Fruit fly (Drosophila melanogaster) whole organism, embryonic: ENCODE results near the gene CG6749.

Experiments used
- Atf3 ChIP-seq: fragments of 200-800 bp; sonication (Bioruptor generic); optimal IDR thresholded peaks from 3 replicates; lab custom pipeline; 2016; ENCODE audit warnings: missing biosample characterization, missing genetic modification characterization
- Bdp1 ChIP-seq: fragments of 200-800 bp; sonication (Bioruptor generic); optimal IDR thresholded peaks from 3 replicates; lab custom pipeline; 2016; ENCODE audit warnings: missing biosample characterization, missing genetic modification characterization
- CG10209 ChIP-seq: fragments of 200-800 bp; sonication (Bioruptor generic); optimal IDR thresholded peaks from 3 replicates; lab custom pipeline; 2017; ENCODE audit warnings: missing biosample characterization, mild to moderate bottlenecking, missing genetic modification characterization, missing genetic modification reagents
- CG10274 ChIP-seq: fragments of 200-800 bp; sonication (Bioruptor generic); optimal IDR thresholded peaks from 3 replicates; lab custom pipeline; 2017; ENCODE audit warnings: missing biosample characterization, mild to moderate bottlenecking, missing genetic modification characterization
- CG11456 ChIP-seq: fragments of 200-800 bp; sonication (Bioruptor generic); IDR thresholded peaks from 3 replicates; pipeline ENCODE4 v1.3.6; 2022; ENCODE audit warnings: missing biosample characterization, missing genetic modification characterization
- CG12391 ChIP-seq: fragments of 200-800 bp; sonication (Bioruptor generic); optimal IDR thresholded peaks from 3 replicates; lab custom pipeline; 2018; ENCODE audit warnings: missing biosample characterization, mild to moderate bottlenecking, missing genetic modification characterization, moderate library complexity
- CG13287 ChIP-seq: fragments of 200-800 bp; sonication (Bioruptor generic); IDR thresholded peaks from 2 replicates; pipeline ENCODE4 v1.3.6; 2022; ENCODE audit warnings: missing biosample characterization, missing genetic modification characterization; ENCODE audit not compliant: partially characterized antibody
- CG13424 ChIP-seq: fragments of 200-800 bp; sonication (Bioruptor generic); optimal IDR thresholded peaks from 2 replicates; lab custom pipeline; 2019; ENCODE audit warnings: missing biosample characterization, mild to moderate bottlenecking, missing genetic modification characterization, moderate library complexity
- CG14014 ChIP-seq: fragments of 200-800 bp; sonication (Bioruptor generic); IDR thresholded peaks from 2 replicates; pipeline ENCODE4 v1.3.6; 2022; ENCODE audit warnings: missing biosample characterization, missing genetic modification characterization
- CG1602 ChIP-seq: fragments of 200-800 bp; sonication (Bioruptor generic); optimal IDR thresholded peaks from 3 replicates; lab custom pipeline; 2016; ENCODE audit warnings: missing biosample characterization, missing genetic modification characterization
- CG17361 ChIP-seq: fragments of 200-800 bp; sonication (Bioruptor generic); IDR thresholded peaks from 3 replicates; pipeline ENCODE4 v1.3.6; 2022; ENCODE audit warnings: missing biosample characterization, missing genetic modification characterization
- CG17912 ChIP-seq: fragments of 200-800 bp; sonication (Bioruptor generic); optimal IDR thresholded peaks from 2 replicates; lab custom pipeline; 2018; ENCODE audit warnings: missing biosample characterization, mild to moderate bottlenecking, missing genetic modification characterization
- CG2116 ChIP-seq: fragments of 200-800 bp; sonication (Bioruptor generic); optimal IDR thresholded peaks from 3 replicates; lab custom pipeline; 2018; ENCODE audit warnings: missing biosample characterization, mild to moderate bottlenecking, missing genetic modification characterization
- CG33557 ChIP-seq: fragments of 200-800 bp; sonication (Bioruptor generic); optimal IDR thresholded peaks from 2 replicates; lab custom pipeline; 2019; ENCODE audit warnings: missing biosample characterization, mild to moderate bottlenecking, missing genetic modification characterization, moderate library complexity
- CG3726 ChIP-seq: fragments of 200-800 bp; sonication (Bioruptor generic); IDR thresholded peaks from 3 replicates; pipeline ENCODE4, ENCODE4 v1.3.6; 2022; ENCODE audit warnings: missing biosample characterization, missing genetic modification characterization
- CG3847 ChIP-seq: fragments of 200-800 bp; sonication (Bioruptor generic); IDR thresholded peaks from 2 replicates; pipeline ENCODE4 v1.3.6; 2022; ENCODE audit warnings: missing biosample characterization, missing genetic modification characterization
- CG3995 ChIP-seq: fragments of 200-800 bp; sonication (Bioruptor generic); optimal IDR thresholded peaks from 3 replicates; lab custom pipeline; 2016; ENCODE audit warnings: missing biosample characterization, missing genetic modification characterization
- CG4282 ChIP-seq: fragments of 200-800 bp; sonication (Bioruptor generic); optimal IDR thresholded peaks from 2 replicates; lab custom pipeline; 2016; ENCODE audit warnings: missing biosample characterization, missing genetic modification characterization
- CG4820 ChIP-seq: fragments of 200-800 bp; sonication (Bioruptor generic); optimal IDR thresholded peaks from 3 replicates; lab custom pipeline; 2016; ENCODE audit warnings: missing biosample characterization, missing genetic modification characterization
- CG7271 ChIP-seq: fragments of 200-800 bp; sonication (Bioruptor generic); optimal IDR thresholded peaks from 2 replicates; lab custom pipeline; 2018; ENCODE audit warnings: missing biosample characterization, mild to moderate bottlenecking, missing genetic modification characterization, moderate library complexity
- CG8281 ChIP-seq: fragments of 200-800 bp; sonication (Bioruptor generic); optimal IDR thresholded peaks from 2 replicates; lab custom pipeline; 2018; ENCODE audit warnings: missing biosample characterization, mild to moderate bottlenecking, missing genetic modification characterization, moderate library complexity
- CG8944 ChIP-seq: fragments of 200-800 bp; sonication (Bioruptor generic); optimal IDR thresholded peaks from 3 replicates; lab custom pipeline; 2016; ENCODE audit warnings: missing biosample characterization, missing genetic modification characterization
- CG9817 ChIP-seq: fragments of 200-800 bp; sonication (Bioruptor generic); optimal IDR thresholded peaks from 2 replicates; lab custom pipeline; 2018; ENCODE audit warnings: missing biosample characterization, mild to moderate bottlenecking, missing genetic modification characterization, moderate library complexity
- Chrac-16 ChIP-seq: fragments of 200-800 bp; sonication (Bioruptor generic); optimal IDR thresholded peaks from 3 replicates; lab custom pipeline; 2016; ENCODE audit warnings: missing biosample characterization, missing genetic modification characterization
- D19B ChIP-seq: fragments of 200-800 bp; sonication (Bioruptor generic); optimal IDR thresholded peaks from 2 replicates; lab custom pipeline; 2017; ENCODE audit warnings: missing biosample characterization, mild to moderate bottlenecking, missing genetic modification characterization
- E2f1 ChIP-seq: fragments of 200-800 bp; sonication (Bioruptor generic); IDR thresholded peaks from 2 replicates; pipeline ENCODE4 v1.3.6; 2022; ENCODE audit warnings: missing biosample characterization, missing genetic modification characterization
- Eip74EF ChIP-seq, 2 experiments: fragments of 200-800 bp in 1 of 2; fragments of >200 bp in 1 of 2; sonication (Bioruptor generic) in 1 of 2; optimal IDR thresholded peaks; 2 replicates each; lab custom pipeline; 2017 to 2019; ENCODE audit warnings: missing biosample characterization in 2 of 2, missing genetic modification characterization in 2 of 2, mild to moderate bottlenecking in 1 of 2, moderate library complexity in 1 of 2
- Fer1 ChIP-seq: fragments of 200-800 bp; sonication (Bioruptor generic); optimal IDR thresholded peaks from 2 replicates; lab custom pipeline; 2017; ENCODE audit warnings: missing biosample characterization, mild to moderate bottlenecking, missing genetic modification characterization
- Fer3 ChIP-seq: fragments of 200-800 bp; sonication (Bioruptor generic); optimal IDR thresholded peaks from 2 replicates; lab custom pipeline; 2018; ENCODE audit warnings: missing biosample characterization, mild to moderate bottlenecking, missing genetic modification characterization, moderate library complexity
- Hr51 ChIP-seq, 2 experiments: fragments of 200-800 bp; sonication (Bioruptor generic); optimal IDR thresholded peaks; 2 replicates in 1 of 2; 3 replicates in 1 of 2; lab custom pipeline; 2016 to 2018; ENCODE audit warnings: missing biosample characterization in 2 of 2, missing genetic modification characterization in 2 of 2, mild to moderate bottlenecking in 1 of 2, moderate library complexity in 1 of 2
- Hsf ChIP-seq: fragments of 200-800 bp; sonication (Bioruptor generic); optimal IDR thresholded peaks from 3 replicates; lab custom pipeline; 2016; ENCODE audit warnings: missing biosample characterization, missing genetic modification characterization
- NK7.1 ChIP-seq: fragments of 200-800 bp; sonication (Bioruptor generic); optimal IDR thresholded peaks from 3 replicates; lab custom pipeline; 2016; ENCODE audit warnings: missing biosample characterization, missing genetic modification characterization
- Oli ChIP-seq: fragments of 200-800 bp; sonication (Bioruptor generic); optimal IDR thresholded peaks from 2 replicates; lab custom pipeline; 2018; ENCODE audit warnings: missing biosample characterization, mild to moderate bottlenecking, missing genetic modification characterization, moderate library complexity
- Poxn ChIP-seq: fragments of 200-800 bp; sonication (Bioruptor generic); IDR thresholded peaks from 2 replicates; pipeline ENCODE4 v1.3.6; 2022; ENCODE audit warnings: missing biosample characterization, missing genetic modification characterization
- Rx ChIP-seq: fragments of 200-800 bp; sonication (Bioruptor generic); IDR thresholded peaks from 2 replicates; pipeline ENCODE4 v1.3.6; 2022; ENCODE audit warnings: missing biosample characterization, missing genetic modification characterization
- abd-A ChIP-seq: fragments of 200-800 bp; sonication (Bioruptor generic); optimal IDR thresholded peaks from 3 replicates; lab custom pipeline; 2019; ENCODE audit warnings: missing biosample characterization, mild to moderate bottlenecking, missing genetic modification characterization, moderate library complexity
- aop ChIP-seq: fragments of 200-800 bp; sonication (Bioruptor generic); IDR thresholded peaks from 2 replicates; pipeline ENCODE4 v1.3.6; 2022; ENCODE audit warnings: missing biosample characterization, missing genetic modification characterization
- az2 ChIP-seq: fragments of 200-800 bp; sonication (Bioruptor generic); optimal IDR thresholded peaks from 3 replicates; lab custom pipeline; 2016; ENCODE audit warnings: missing biosample characterization, missing genetic modification characterization
- corto ChIP-seq: fragments of 200-800 bp; sonication (Bioruptor generic); optimal IDR thresholded peaks from 2 replicates; lab custom pipeline; 2016; ENCODE audit warnings: missing biosample characterization, mild to moderate bottlenecking, missing genetic modification characterization, moderate library complexity
- dysf ChIP-seq: fragments of 200-800 bp; sonication (Bioruptor generic); IDR thresholded peaks from 3 replicates; pipeline ENCODE4 v1.3.6; 2022; ENCODE audit warnings: missing biosample characterization, missing genetic modification characterization
- ken ChIP-seq: fragments of 200-800 bp; sonication (Bioruptor generic); IDR thresholded peaks from 3 replicates; pipeline ENCODE4 v1.3.6; 2022; ENCODE audit warnings: missing biosample characterization, missing genetic modification characterization
- maf-S ChIP-seq: fragments of 200-800 bp; sonication (Bioruptor generic); optimal IDR thresholded peaks from 2 replicates; lab custom pipeline; 2016; ENCODE audit warnings: missing biosample characterization, missing genetic modification characterization
- peb ChIP-seq: fragments of 200-800 bp; sonication (Bioruptor generic); IDR thresholded peaks from 2 replicates; pipeline ENCODE4 v1.3.6; 2022; ENCODE audit warnings: missing biosample characterization, missing genetic modification characterization
- pnt ChIP-seq: fragments of 200-800 bp; sonication (Bioruptor generic); optimal IDR thresholded peaks from 3 replicates; lab custom pipeline; 2016; ENCODE audit warnings: missing biosample characterization, missing genetic modification characterization
- pum ChIP-seq: fragments of 200-800 bp; sonication (Bioruptor generic); optimal IDR thresholded peaks from 2 replicates; lab custom pipeline; 2016; ENCODE audit warnings: missing biosample characterization, missing genetic modification characterization
- repo ChIP-seq: fragments of 200-800 bp; sonication (Bioruptor generic); optimal IDR thresholded peaks from 2 replicates; lab custom pipeline; 2016; ENCODE audit warnings: missing biosample characterization, missing genetic modification characterization
- row ChIP-seq: fragments of 200-800 bp; sonication (Bioruptor generic); IDR thresholded peaks from 3 replicates; pipeline ENCODE4 v1.3.6; 2022; ENCODE audit warnings: missing biosample characterization, missing genetic modification characterization
- sug ChIP-seq: fragments of 200-800 bp; optimal IDR thresholded peaks from 2 replicates; lab custom pipeline; 2019; ENCODE audit warnings: missing biosample characterization, mild to moderate bottlenecking, missing genetic modification characterization, moderate library complexity
- vnd ChIP-seq: fragments of 200-800 bp; sonication (Bioruptor generic); IDR thresholded peaks from 3 replicates; pipeline ENCODE4 v1.3.6; 2022; ENCODE audit warnings: missing biosample characterization, missing genetic modification characterization; ENCODE audit not compliant: partially characterized antibody
- vvl ChIP-seq: fragments of 200-800 bp; sonication (Bioruptor generic); IDR thresholded peaks from 2 replicates; pipeline ENCODE4 v1.3.6; 2022; ENCODE audit warnings: missing biosample characterization, missing genetic modification characterization
- z ChIP-seq: fragments of 200-800 bp; sonication (Bioruptor generic); IDR thresholded peaks from 3 replicates; pipeline ENCODE4 v1.3.6; 2022; ENCODE audit warnings: missing biosample characterization, missing genetic modification characterization

Gene CG6749

dm6 chr3L:9718929-9719328 is 14.7 kb downstream of the CG6749 start, which contains the start of the genes CG18178 and CG14174 (continued):
- no peak for TF ChIP-seq CG8944 (GFP tag; lab: Kevin White, UChicago)
- no peak for TF ChIP-seq maf-S
- TF ChIP-seq sug (tag; lab: Kevin White, UChicago): peak; percentile 83
- TF ChIP-seq CG8281 (tag; lab: Kevin White, UChicago): peak; percentile 38
- TF ChIP-seq Fer3 (tag; lab: Kevin White, UChicago): peak; percentile 68
- no peak for TF ChIP-seq CG10274
- TF ChIP-seq Fer1: peak; percentile 78
- peak; percentile 55 for TF ChIP-seq CG2116 (GFP tag; lab: Kevin White, UChicago)
- TF ChIP-seq z (GFP tag; lab: Robert Waterston, UW): no peak
- peak in 1 of 2 experiments; percentile 71 for TF ChIP-seq Hr51 (GFP tag; optimal IDR thresholded peaks at IDR 0.05; lab: Kevin White, UChicago)
- peak; percentile 63; the same call in 1 of the 2 replicates for TF ChIP-seq CG14014 (GFP tag; lab: Robert Waterston, UW)
- TF ChIP-seq CG3847 (GFP tag; lab: Robert Waterston, UW): peak; percentile 78
- no peak for TF ChIP-seq Eip74EF (GFP tag; optimal IDR thresholded peaks at IDR 0.05; lab: Kevin White, UChicago)
- peak; percentile 67 for TF ChIP-seq Chrac-16 (GFP tag; lab: Kevin White, UChicago)
- peak; percentile 67 for TF ChIP-seq vvl (GFP tag; lab: Robert Waterston, UW)
- no peak for TF ChIP-seq peb (GFP tag; lab: Robert Waterston, UW)
- TF ChIP-seq dysf: peak; percentile 68; the same call in 2 of the 3 replicates
- TF ChIP-seq CG17361 (GFP tag; lab: Robert Waterston, UW): peak; percentile 89
- TF ChIP-seq aop (GFP tag; lab: Robert Waterston, UW): no peak
- TF ChIP-seq CG33557 (GFP tag; lab: Kevin White, UChicago): peak; percentile 73
- no peak for TF ChIP-seq CG3726 (GFP tag; lab: Robert Waterston, UW)
- TF ChIP-seq az2 (GFP tag; lab: Kevin White, UChicago): peak; percentile 64
- TF ChIP-seq NK7.1 (GFP tag; lab: Kevin White, UChicago): no peak
- no peak for TF ChIP-seq CG11456 (GFP tag; lab: Robert Waterston, UW)
- TF ChIP-seq Bdp1 (GFP tag; lab: Kevin White, UChicago): no peak
- TF ChIP-seq CG4282 (GFP tag; lab: Kevin White, UChicago): no peak
- peak; percentile 71 for TF ChIP-seq CG10209
- TF ChIP-seq Poxn (GFP tag; lab: Robert Waterston, UW): no peak
- peak; percentile 81 for TF ChIP-seq CG4820 (GFP tag; lab: Kevin White, UChicago)
- no peak for TF ChIP-seq Atf3
- no peak for TF ChIP-seq repo (GFP tag; lab: Kevin White, UChicago)
- TF ChIP-seq abd-A (tag; lab: Kevin White, UChicago): no peak
- no peak for TF ChIP-seq pnt (GFP tag; lab: Kevin White, UChicago)
- TF ChIP-seq CG13424 (tag; lab: Kevin White, UChicago): peak; percentile 85
- peak; percentile 89 for TF ChIP-seq CG12391 (tag; lab: Kevin White, UChicago)
- TF ChIP-seq CG1602: peak; percentile 71
- no peak for TF ChIP-seq CG17912 (GFP tag; lab: Kevin White, UChicago)
- TF ChIP-seq CG7271: no peak
- no peak for TF ChIP-seq Rx
- no peak for TF ChIP-seq corto (GFP tag; lab: Kevin White, UChicago)
- peak; percentile 60; the same call in 2 of the 3 replicates for TF ChIP-seq ken (GFP tag; lab: Robert Waterston, UW)
- TF ChIP-seq Hsf: peak; percentile 25
- TF ChIP-seq pum: no peak
- peak; percentile 70 for TF ChIP-seq CG9817 (tag; lab: Kevin White, UChicago)
- peak; percentile 63 for TF ChIP-seq CG13287 (GFP tag; lab: Robert Waterston, UW)
- TF ChIP-seq row (GFP tag; lab: Robert Waterston, UW): peak; percentile 90
- TF ChIP-seq CG3995 (GFP tag; lab: Kevin White, UChicago): peak; percentile 2
- no peak for TF ChIP-seq D19B (GFP tag; lab: Kevin White, UChicago)
- peak; percentile 59; the same call in 1 of the 2 replicates for TF ChIP-seq E2f1 (GFP tag; lab: Robert Waterston, UW)
- TF ChIP-seq vnd: no peak
- TF ChIP-seq Oli (tag; lab: Kevin White, UChicago): peak; percentile 68
